Fruit fly (Drosophila melanogaster) whole organism, embryonic: Measurements from ENCODE around the gene CG15296.

Experiments
- ATbp ChIP-seq: fragments of 200-800 bp; sonication (Bioruptor generic); optimal IDR thresholded peaks from 2 replicates; lab custom pipeline; 2017; ENCODE audit warnings: missing biosample characterization, mild to moderate bottlenecking, missing genetic modification characterization, missing genetic modification reagents
- Abd-B ChIP-seq: fragments of 200-800 bp; sonication (Bioruptor generic); optimal IDR thresholded peaks from 2 replicates; lab custom pipeline; 2018; ENCODE audit warnings: missing biosample characterization, mild to moderate bottlenecking, missing genetic modification characterization, moderate library complexity
- Atf-2 ChIP-seq: fragments of 200-800 bp; sonication (Bioruptor generic); optimal IDR thresholded peaks from 2 replicates; lab custom pipeline; 2016; ENCODE audit warnings: missing biosample characterization, missing genetic modification characterization
- CG10462 ChIP-seq: fragments of 200-800 bp; sonication (Bioruptor generic); optimal IDR thresholded peaks from 2 replicates; lab custom pipeline; 2016; ENCODE audit warnings: missing biosample characterization, missing genetic modification characterization
- CG11456 ChIP-seq: fragments of 200-800 bp; sonication (Bioruptor generic); IDR thresholded peaks from 3 replicates; pipeline ENCODE4 v1.3.6; 2022; ENCODE audit warnings: missing biosample characterization, missing genetic modification characterization
- CG13775 ChIP-seq: fragments of 200-800 bp; sonication (Bioruptor generic); optimal IDR thresholded peaks from 3 replicates; lab custom pipeline; 2017; ENCODE audit warnings: missing biosample characterization, mild to moderate bottlenecking, missing genetic modification characterization
- CG14965 ChIP-seq: fragments of 200-800 bp; sonication (Bioruptor generic); optimal IDR thresholded peaks from 2 replicates; lab custom pipeline; 2016; ENCODE audit warnings: missing biosample characterization, missing genetic modification characterization, borderline replicate concordance
- CG15479 ChIP-seq: fragments of 200-800 bp; sonication (Bioruptor generic); optimal IDR thresholded peaks from 3 replicates; lab custom pipeline; 2019; ENCODE audit warnings: missing biosample characterization, mild to moderate bottlenecking, missing genetic modification characterization, moderate library complexity
- CG1602 ChIP-seq: fragments of 200-800 bp; sonication (Bioruptor generic); optimal IDR thresholded peaks from 3 replicates; lab custom pipeline; 2016; ENCODE audit warnings: missing biosample characterization, missing genetic modification characterization
- CG17802 ChIP-seq: fragments of 200-800 bp; sonication (Bioruptor generic); optimal IDR thresholded peaks from 2 replicates; lab custom pipeline; 2018; ENCODE audit warnings: missing biosample characterization, mild to moderate bottlenecking, missing genetic modification characterization, moderate library complexity
- CG2116 ChIP-seq: fragments of 200-800 bp; sonication (Bioruptor generic); optimal IDR thresholded peaks from 3 replicates; lab custom pipeline; 2018; ENCODE audit warnings: missing biosample characterization, mild to moderate bottlenecking, missing genetic modification characterization
- CG31388 ChIP-seq: fragments of 200-800 bp; sonication (Bioruptor generic); optimal IDR thresholded peaks from 2 replicates; lab custom pipeline; 2016; ENCODE audit warnings: missing biosample characterization, missing genetic modification characterization
- CG32767 ChIP-seq: fragments of 200-800 bp; sonication (Bioruptor generic); IDR thresholded peaks from 2 replicates; pipeline ENCODE4 v1.3.6; 2022; ENCODE audit warnings: missing biosample characterization, missing genetic modification characterization
- CG43689 ChIP-seq: fragments of 200-800 bp; sonication (Bioruptor generic); IDR thresholded peaks from 2 replicates; pipeline ENCODE4 v1.3.6; 2022; ENCODE audit warnings: missing biosample characterization, missing genetic modification characterization
- CG4707 ChIP-seq: fragments of 200-800 bp; sonication (Bioruptor generic); optimal IDR thresholded peaks from 2 replicates; lab custom pipeline; 2018; ENCODE audit warnings: missing biosample characterization, mild to moderate bottlenecking, missing genetic modification characterization, moderate library complexity
- CG4730 ChIP-seq: fragments of 200-800 bp; sonication (Bioruptor generic); IDR thresholded peaks from 2 replicates; pipeline ENCODE4 v1.3.6; 2022; ENCODE audit warnings: missing biosample characterization, missing genetic modification characterization
- CG6854 ChIP-seq: fragments of 200-800 bp; sonication (Bioruptor generic); optimal IDR thresholded peaks from 3 replicates; lab custom pipeline; 2017; ENCODE audit warnings: missing biosample characterization, mild to moderate bottlenecking, missing genetic modification characterization
- CG8290 ChIP-seq, 3 experiments: fragments of 200-800 bp; sonication (Bioruptor generic); optimal IDR thresholded peaks; 2 replicates each; lab custom pipeline; 2016 to 2019; ENCODE audit warnings: missing biosample characterization in 3 of 3, missing genetic modification characterization in 3 of 3, mild to moderate bottlenecking in 2 of 3, moderate library complexity in 1 of 3
- CG8765 ChIP-seq: fragments of 200-800 bp; sonication (Bioruptor generic); IDR thresholded peaks from 2 replicates; pipeline ENCODE4 v1.3.6; 2022; ENCODE audit warnings: missing biosample characterization, missing genetic modification characterization
- CG9932 ChIP-seq: fragments of 200-800 bp; sonication (Bioruptor generic); IDR thresholded peaks from 2 replicates; pipeline ENCODE4 v1.3.6; 2022; ENCODE audit warnings: missing biosample characterization, missing genetic modification characterization
- D ChIP-seq, 2 experiments: fragments of 200-800 bp in 1 of 2; fragments of >200 bp in 1 of 2; sonication (Bioruptor generic) in 1 of 2; optimal IDR thresholded peaks; 2 replicates in 1 of 2; 3 replicates in 1 of 2; lab custom pipeline; 2017; ENCODE audit warnings: mild to moderate bottlenecking in 1 of 2, missing biosample characterization in 1 of 2, missing genetic modification characterization in 1 of 2, missing genetic modification reagents in 1 of 2
- D19A ChIP-seq: fragments of 200-800 bp; optimal IDR thresholded peaks from 3 replicates; lab custom pipeline; 2019; ENCODE audit warnings: missing biosample characterization, mild to moderate bottlenecking, missing genetic modification characterization, moderate library complexity
- Deaf1 ChIP-seq: fragments of 200-800 bp; optimal IDR thresholded peaks from 3 replicates; lab custom pipeline; 2019; ENCODE audit warnings: missing biosample characterization, mild to moderate bottlenecking, missing genetic modification characterization, moderate library complexity
- Dek ChIP-seq: fragments of 200-800 bp; sonication (Bioruptor generic); optimal IDR thresholded peaks from 3 replicates; lab custom pipeline; 2019; ENCODE audit warnings: missing biosample characterization, mild to moderate bottlenecking, missing genetic modification characterization, moderate library complexity
- Dfd ChIP-seq, 2 experiments: fragments of >200 bp; optimal IDR thresholded peaks; 2 replicates each; lab custom pipeline; 2017; ENCODE audit warnings: missing biosample characterization in 2 of 2, missing genetic modification characterization in 2 of 2
- Doc3 ChIP-seq: fragments of 200-800 bp; sonication (Bioruptor generic); IDR thresholded peaks from 3 replicates; pipeline ENCODE4 v1.3.6; 2022; ENCODE audit warnings: missing biosample characterization, missing genetic modification characterization; ENCODE audit not compliant: partially characterized antibody
- Fer1 ChIP-seq: fragments of 200-800 bp; sonication (Bioruptor generic); optimal IDR thresholded peaks from 2 replicates; lab custom pipeline; 2017; ENCODE audit warnings: missing biosample characterization, mild to moderate bottlenecking, missing genetic modification characterization
- Fer2 ChIP-seq: fragments of 200-800 bp; sonication (Bioruptor generic); optimal IDR thresholded peaks from 2 replicates; lab custom pipeline; 2018; ENCODE audit warnings: missing biosample characterization, mild to moderate bottlenecking, missing genetic modification characterization, moderate library complexity
- H2.0 ChIP-seq: fragments of 200-800 bp; sonication (Bioruptor generic); IDR thresholded peaks from 2 replicates; pipeline ENCODE4 v1.3.6; 2022; ENCODE audit warnings: missing biosample characterization, missing genetic modification characterization
- MESR4 ChIP-seq: fragments of 200-800 bp; sonication (Bioruptor generic); optimal IDR thresholded peaks from 2 replicates; lab custom pipeline; 2018; ENCODE audit warnings: missing biosample characterization, mild to moderate bottlenecking, missing genetic modification characterization, moderate library complexity
- Med ChIP-seq: fragments of 200-800 bp; sonication (Bioruptor generic); peaks from one replicate; lab custom pipeline; 2016; ENCODE audit warnings: missing biosample characterization, missing genetic modification characterization, mild to moderate bottlenecking, inconsistent platforms, moderate library complexity
- Optix ChIP-seq: fragments of 200-800 bp; sonication (Bioruptor generic); IDR thresholded peaks from 3 replicates; pipeline ENCODE4 v1.3.6; 2022; ENCODE audit warnings: missing biosample characterization, missing genetic modification characterization
- Rfx ChIP-seq: fragments of 200-800 bp; sonication (Bioruptor generic); IDR thresholded peaks from 2 replicates; pipeline ENCODE4 v1.3.6; 2022; ENCODE audit warnings: missing biosample characterization, missing genetic modification characterization
- ab ChIP-seq: fragments of 200-800 bp; sonication (Bioruptor generic); optimal IDR thresholded peaks from 2 replicates; lab custom pipeline; 2016; ENCODE audit warnings: missing biosample characterization, missing genetic modification characterization
- crol ChIP-seq: fragments of 200-800 bp; sonication (Bioruptor generic); IDR thresholded peaks from 2 replicates; pipeline ENCODE4 v1.3.6; 2022; ENCODE audit warnings: missing biosample characterization, missing genetic modification characterization
- gt ChIP-seq: fragments of 200-800 bp; sonication (Bioruptor generic); IDR thresholded peaks from 2 replicates; pipeline ENCODE4 v1.3.6; 2022; ENCODE audit warnings: missing biosample characterization, missing genetic modification characterization
- kah ChIP-seq: fragments of 200-800 bp; sonication (Bioruptor generic); optimal IDR thresholded peaks from 2 replicates; lab custom pipeline; 2018; ENCODE audit warnings: missing biosample characterization, mild to moderate bottlenecking, missing genetic modification characterization
- klu ChIP-seq: fragments of 200-800 bp; sonication (Bioruptor generic); IDR thresholded peaks from 2 replicates; pipeline ENCODE4 v1.3.6; 2022; ENCODE audit warnings: missing biosample characterization, missing genetic modification characterization
- p53 ChIP-seq: fragments of 200-800 bp; sonication (Bioruptor generic); optimal IDR thresholded peaks from 2 replicates; lab custom pipeline; 2016; ENCODE audit warnings: missing biosample characterization, missing genetic modification characterization
- phol ChIP-seq: fragments of 200-800 bp; sonication (Bioruptor generic); optimal IDR thresholded peaks from 3 replicates; lab custom pipeline; 2018; ENCODE audit warnings: missing biosample characterization, mild to moderate bottlenecking, missing genetic modification characterization, moderate library complexity
- schlank ChIP-seq: fragments of 200-800 bp; sonication (Bioruptor generic); optimal IDR thresholded peaks from 2 replicates; lab custom pipeline; 2018; ENCODE audit warnings: missing biosample characterization, mild to moderate bottlenecking, missing genetic modification characterization
- slp2 ChIP-seq: fragments of 200-800 bp; sonication (Bioruptor generic); optimal IDR thresholded peaks from 2 replicates; lab custom pipeline; 2016; ENCODE audit warnings: missing biosample characterization, missing genetic modification characterization
- stwl ChIP-seq: fragments of 200-800 bp; sonication (Bioruptor generic); optimal IDR thresholded peaks from 3 replicates; lab custom pipeline; 2018; ENCODE audit warnings: missing biosample characterization, mild to moderate bottlenecking, missing genetic modification characterization, moderate library complexity
- tup ChIP-seq: fragments of 200-800 bp; sonication (Bioruptor generic); optimal IDR thresholded peaks from 2 replicates; lab custom pipeline; 2016; ENCODE audit warnings: missing biosample characterization, mild to moderate bottlenecking, missing genetic modification characterization, moderate library complexity
- yki ChIP-seq: fragments of >200 bp; optimal IDR thresholded peaks from 3 replicates; lab custom pipeline; 2018

The CG15296 gene

dm6 chrX:10595813-10596212 is 29.4 kb upstream of the CG15296 start, which contains the start of the genes Hmr and CG2124 (continued):
- TF ChIP-seq D (optimal IDR thresholded peaks at IDR 0.05; lab: Kevin White, UChicago) (no peak), D (GFP tag; optimal IDR thresholded peaks at IDR 0.05; lab: Kevin White, UChicago) (no peak), yki (lab: Kevin White, UChicago) (no peak), H2.0 (GFP tag; lab: Robert Waterston, UW) (no peak), CG17802 (tag; lab: Kevin White, UChicago) (no peak), ATbp (no peak), gt (GFP tag; lab: Robert Waterston, UW) (no peak), klu (GFP tag; lab: Robert Waterston, UW) (no peak), CG4707 (no peak), CG2116 (GFP tag; lab: Kevin White, UChicago) (peak; percentile 79), CG32767 (GFP tag; lab: Robert Waterston, UW) (no peak), MESR4 (GFP tag; lab: Kevin White, UChicago) (no peak), Med (GFP tag; lab: Kevin White, UChicago) (peak; percentile 61), ab (GFP tag; lab: Kevin White, UChicago) (no peak), Atf-2 (no peak), stwl (tag; lab: Kevin White, UChicago) (peak; percentile 67), CG6854 (no peak), Dfd (GFP tag; optimal IDR thresholded peaks at IDR 0.05; lab: Kevin White, UChicago) (no peak), CG8765 (GFP tag; lab: Robert Waterston, UW) (no peak), Fer1 (no peak), Dek (no peak), schlank (tag; lab: Kevin White, UChicago) (no peak), Abd-B (GFP tag; lab: Kevin White, UChicago) (no peak), Doc3 (GFP tag; lab: Robert Waterston, UW) (peak; percentile 76), kah (no peak), CG15479 (GFP tag; lab: Kevin White, UChicago) (no peak), CG13775 (GFP tag; lab: Kevin White, UChicago) (no peak), CG31388 (no peak), CG43689 (GFP tag; lab: Robert Waterston, UW) (no peak), CG10462 (GFP tag; lab: Kevin White, UChicago) (no peak), p53 (GFP tag; lab: Kevin White, UChicago) (no peak), CG4730 (GFP tag; lab: Robert Waterston, UW) (no peak), CG8290 (GFP tag; optimal IDR thresholded peaks at IDR 0.05; lab: Kevin White, UChicago) (no peak), CG8290 (tag; optimal IDR thresholded peaks at IDR 0.05; lab: Kevin White, UChicago) (no peak), tup (GFP tag; lab: Kevin White, UChicago) (no peak), slp2 (GFP tag; lab: Kevin White, UChicago) (no peak), Fer2 (tag; lab: Kevin White, UChicago) (no peak), Rfx (no peak), CG14965 (GFP tag; lab: Kevin White, UChicago) (no peak), Optix (no peak), D19A (tag; lab: Kevin White, UChicago) (no peak), CG11456 (no peak), crol (GFP tag; lab: Robert Waterston, UW) (no peak), phol (tag; lab: Kevin White, UChicago) (peak; percentile 23), CG1602 (no peak), Deaf1 (peak; percentile 22), CG9932 (GFP tag; lab: Robert Waterston, UW) (no peak)
